Worm (Caenorhabditis elegans) whole organism, L4/young adult: ENCODE results near the gene F14F9.8.

Experiments used
- W03F9.2 ChIP-seq: fragments of 150-350 bp; optimal IDR thresholded peaks from 2 replicates; lab custom pipeline; 2014; ENCODE audit warnings: missing biosample characterization, missing genetic modification characterization
- him-1 ChIP-seq: sonication (generic microtip); optimal IDR thresholded peaks from 2 replicates; lab custom pipeline; 2016; ENCODE audit warnings: missing genotype, missing genetic modification reagents, missing genetic modification characterization, missing compliant biosample characterization

ce11 chrV:5119109-5119508, 11.0 kb upstream of the F14F9.8 start, which contains the start of gene C04F5.9:
- TF ChIP-seq him-1 (tag; lab: Kevin White, UChicago) (no peak), W03F9.2 (tag; lab: Kevin White, UChicago) (no peak)
